Fruit fly (Drosophila melanogaster): ENCODE measurements around the gene CG15308.

CG15308 gene

DNA sequence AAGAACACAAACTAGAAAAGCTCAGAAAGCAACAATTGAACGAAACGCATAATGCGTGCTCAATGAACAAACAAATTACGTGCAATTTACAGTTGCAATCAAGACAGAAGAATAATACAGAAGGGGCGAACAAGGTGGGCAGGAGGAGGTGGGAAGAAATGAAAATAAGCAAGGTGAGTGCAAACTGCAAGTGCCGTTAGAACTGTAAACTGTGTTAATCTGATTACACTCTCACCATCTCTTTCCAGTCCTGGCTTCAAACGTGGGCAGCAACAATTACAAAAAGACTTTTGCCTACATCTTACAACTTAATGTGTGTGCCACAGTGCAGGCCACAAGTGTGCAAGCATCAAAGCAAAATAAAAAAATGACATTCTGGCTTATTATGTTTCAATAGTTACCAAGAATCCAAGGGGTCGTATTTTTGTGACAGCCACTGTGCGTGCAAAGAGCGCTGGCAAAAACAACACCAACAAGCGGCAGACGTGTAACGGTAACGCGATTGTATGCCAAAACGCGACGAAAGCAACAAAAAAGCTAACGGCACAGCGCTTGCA is 8.5 kb downstream of the CG15308 start:
- no peak for TF ChIP-seq insv (optimal IDR thresholded peaks at IDR 0.05)
- TF ChIP-seq ttk (optimal IDR thresholded peaks at IDR 0.05), result no peak
- no peak for TF ChIP-seq h (optimal IDR thresholded peaks at IDR 0.05)
- no peak for TF ChIP-seq psq (optimal IDR thresholded peaks at IDR 0.05)
- TF ChIP-seq Myc (optimal IDR thresholded peaks at IDR 0.05), result no peak
- no peak for TF ChIP-seq Sin3A (optimal IDR thresholded peaks at IDR 0.05)

DNA sequence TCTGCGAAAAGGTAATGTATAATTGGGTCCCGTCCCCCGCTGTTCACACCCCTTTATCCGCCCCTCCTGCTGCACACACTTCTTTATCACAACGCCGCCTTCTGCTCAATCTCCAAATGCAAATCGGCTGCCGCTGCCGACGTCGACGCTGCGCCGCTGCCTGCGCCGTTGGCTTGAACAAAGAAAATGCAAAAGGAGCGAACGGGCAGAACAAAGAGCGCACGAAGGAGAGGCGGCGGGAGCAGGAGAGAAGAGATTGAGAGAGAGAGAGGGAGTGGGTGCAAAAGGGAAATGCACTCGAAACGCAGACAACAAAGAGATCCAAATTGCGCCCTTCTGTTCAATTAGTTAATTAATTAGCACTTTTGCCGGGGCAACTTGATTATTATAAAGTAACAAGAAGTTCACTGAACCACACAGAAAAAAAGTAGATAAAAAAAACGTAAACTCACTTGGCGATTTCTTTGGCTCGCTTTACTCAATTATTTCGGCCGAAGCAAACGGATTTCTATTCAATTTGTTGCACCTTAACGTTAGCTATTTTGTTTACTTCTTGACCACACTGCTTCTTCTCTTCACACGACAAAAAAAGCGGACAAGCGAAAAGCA is 9.3 kb downstream of the CG15308 start:
- TF ChIP-seq Sin3A (optimal IDR thresholded peaks at IDR 0.05), result no peak
- no peak for TF ChIP-seq ttk (optimal IDR thresholded peaks at IDR 0.05)
- TF ChIP-seq insv (optimal IDR thresholded peaks at IDR 0.05), result no peak
- no peak for TF ChIP-seq Myc (optimal IDR thresholded peaks at IDR 0.05)
- no peak for TF ChIP-seq h (optimal IDR thresholded peaks at IDR 0.05)
- TF ChIP-seq psq (optimal IDR thresholded peaks at IDR 0.05), result no peak

DNA sequence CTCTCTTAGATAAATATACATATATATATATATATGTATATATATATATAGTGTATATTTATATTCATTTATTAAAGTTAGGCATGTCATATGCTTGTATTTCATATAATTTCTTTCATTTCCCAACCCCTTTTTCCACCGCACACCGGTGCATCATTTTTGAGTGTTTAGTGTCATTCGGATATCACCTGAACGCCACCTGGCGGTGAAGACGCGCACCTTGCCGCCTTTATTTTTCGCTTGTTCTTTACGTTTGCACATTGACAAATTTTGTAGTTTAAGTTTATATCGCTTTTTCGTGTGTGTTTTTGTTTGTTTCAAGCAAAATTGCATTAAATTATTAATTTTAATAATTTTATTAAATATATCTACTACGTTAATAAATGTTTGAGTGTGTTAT is 12.9 kb downstream of the CG15308 start:
- TF ChIP-seq h (optimal IDR thresholded peaks at IDR 0.05), result no peak
- TF ChIP-seq Sin3A (optimal IDR thresholded peaks at IDR 0.05), result no peak
- no peak for TF ChIP-seq ttk (optimal IDR thresholded peaks at IDR 0.05)
- TF ChIP-seq insv (optimal IDR thresholded peaks at IDR 0.05), result no peak
- TF ChIP-seq Myc (optimal IDR thresholded peaks at IDR 0.05), result no peak
- no peak for TF ChIP-seq psq (optimal IDR thresholded peaks at IDR 0.05)

DNA sequence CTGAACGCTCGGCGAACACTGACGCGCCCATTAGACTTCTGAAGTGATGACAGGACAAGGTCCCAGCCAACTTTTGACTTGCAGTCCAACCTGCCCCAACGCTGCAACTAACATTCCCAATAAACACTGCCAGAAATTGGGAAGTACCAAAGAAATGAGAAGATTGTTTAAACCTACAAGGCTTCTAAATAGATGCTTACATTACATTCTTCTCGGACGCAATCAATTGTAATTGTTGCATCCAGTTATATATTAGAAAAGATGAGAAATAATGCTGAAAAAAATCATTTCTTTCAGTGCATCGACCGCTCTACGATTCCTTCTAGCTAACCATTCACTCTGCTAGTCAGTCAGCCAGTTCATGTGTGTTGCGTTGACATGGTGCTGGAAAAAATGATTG is 16.3 kb downstream of the CG15308 start:
- no peak for TF ChIP-seq Myc (optimal IDR thresholded peaks at IDR 0.05)
- no peak for TF ChIP-seq insv (optimal IDR thresholded peaks at IDR 0.05)
- TF ChIP-seq psq (optimal IDR thresholded peaks at IDR 0.05), result no peak
- TF ChIP-seq ttk (optimal IDR thresholded peaks at IDR 0.05), result no peak
- TF ChIP-seq Sin3A (optimal IDR thresholded peaks at IDR 0.05), result no peak
- TF ChIP-seq h (optimal IDR thresholded peaks at IDR 0.05), result no peak

DNA sequence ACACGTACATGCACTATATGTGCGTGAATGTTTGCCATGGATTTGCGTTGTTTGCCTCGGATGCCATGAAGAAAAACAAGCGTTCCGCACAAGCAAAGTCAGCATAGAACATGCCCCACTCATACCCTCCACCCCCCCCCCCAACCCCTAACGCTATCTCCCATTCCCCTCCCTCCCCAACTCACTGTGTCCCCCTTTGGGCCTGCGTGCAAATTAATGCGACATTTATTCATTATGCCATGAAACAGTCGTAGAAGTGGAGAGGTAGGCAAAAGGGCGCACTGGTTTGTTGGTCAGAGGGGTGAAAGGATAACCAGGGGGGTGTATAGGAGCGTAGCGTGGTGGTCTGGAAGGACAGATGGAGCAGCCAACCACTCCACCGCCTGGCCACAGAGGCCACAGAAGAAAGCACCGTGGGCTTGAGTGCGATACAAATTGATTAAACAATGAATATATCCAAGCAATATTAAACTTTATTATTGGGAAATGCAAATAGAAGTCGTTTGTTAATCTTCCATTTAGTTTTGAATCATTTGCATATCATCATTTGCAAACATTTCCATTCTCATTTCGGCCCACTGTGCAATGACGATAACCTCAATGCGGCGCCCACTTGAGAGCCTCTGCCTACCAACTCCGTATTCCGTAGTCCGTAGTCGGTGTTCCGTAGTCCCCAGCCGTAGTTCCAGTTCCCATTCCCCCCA is 34.4 kb downstream of the CG15308 start:
- no peak for TF ChIP-seq Myc (optimal IDR thresholded peaks at IDR 0.05)
- no peak for TF ChIP-seq psq (optimal IDR thresholded peaks at IDR 0.05)
- TF ChIP-seq ttk (optimal IDR thresholded peaks at IDR 0.05), result no peak
- TF ChIP-seq h (optimal IDR thresholded peaks at IDR 0.05), result no peak
- TF ChIP-seq Sin3A (optimal IDR thresholded peaks at IDR 0.05), result no peak
- TF ChIP-seq insv (optimal IDR thresholded peaks at IDR 0.05), result no peak

DNA sequence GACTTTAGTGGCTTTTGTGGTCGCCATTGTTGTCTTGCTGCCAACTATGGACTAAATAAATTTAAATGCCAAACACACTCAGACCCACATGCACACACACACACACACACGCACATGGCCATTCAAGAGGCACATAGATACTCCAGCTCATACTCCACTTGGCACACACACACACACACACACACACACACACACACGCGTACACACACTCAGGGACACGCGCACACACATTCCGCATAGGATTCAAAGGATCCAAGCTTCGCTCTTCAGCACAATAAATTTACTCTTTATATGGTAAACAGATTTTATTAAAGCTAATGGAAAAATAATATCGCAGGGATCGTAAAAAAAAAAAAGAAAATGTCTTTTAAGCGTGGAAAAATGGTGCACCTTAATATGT is 36.1 kb downstream of the CG15308 start:
- TF ChIP-seq psq (optimal IDR thresholded peaks at IDR 0.05), result no peak
